Worm (Caenorhabditis elegans): ENCODE data around the gene gst-31.
A peak's percentile ranks its signal among the peaks of the same experiment; 100 is the strongest.
"Not testable (repeated sequence)": the region's sequence is repeated elsewhere in the genome, so short reads cannot be mapped to it uniquely, and the experiment has no call there.

The gst-31 gene

DNA sequence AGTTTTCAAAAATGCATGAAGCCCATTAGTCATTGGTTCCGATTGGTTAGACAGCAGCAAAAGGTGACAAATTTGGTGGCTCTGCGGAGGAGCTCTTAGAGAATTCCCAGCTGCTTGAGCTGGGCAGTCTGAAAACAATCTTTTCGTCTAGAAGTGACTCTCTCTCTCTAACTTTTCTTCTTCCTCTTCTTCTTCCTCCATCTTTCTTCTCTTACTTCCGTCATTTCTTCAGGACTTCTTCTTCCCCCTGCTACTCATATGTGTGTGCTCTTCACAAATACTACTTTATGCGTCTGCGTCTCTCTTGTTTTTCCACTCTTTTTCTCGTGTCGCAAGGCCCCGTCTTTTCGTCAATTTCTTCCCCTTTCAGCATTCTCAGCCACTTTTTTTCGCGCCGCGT lies 15.2 kb upstream of the gst-31 start:
- no peak for TF ChIP-seq ztf-23 (GFP tag; IDR thresholded peaks at IDR 0.05)
- TF ChIP-seq tab-1 (GFP tag; IDR thresholded peaks at IDR 0.05) = no peak
- no peak for TF ChIP-seq ref-1 (GFP tag; conservative IDR thresholded peaks at IDR 0.05)
- TF ChIP-seq klf-2 (GFP tag; conservative IDR thresholded peaks at IDR 0.05) = no peak
- TF ChIP-seq med-1 (GFP tag; optimal IDR thresholded peaks at IDR 0.05; ENCODE audit: insufficient read depth) = no peak
- no peak for TF ChIP-seq T22C8.4 (GFP tag; IDR thresholded peaks at IDR 0.05)
- no peak for TF ChIP-seq ztf-29 (GFP tag; IDR thresholded peaks at IDR 0.05)
- no peak for TF ChIP-seq cog-1 (tag; optimal IDR thresholded peaks at IDR 0.05)
- TF ChIP-seq flt-1 (GFP tag; IDR thresholded peaks at IDR 0.05) = no peak

DNA sequence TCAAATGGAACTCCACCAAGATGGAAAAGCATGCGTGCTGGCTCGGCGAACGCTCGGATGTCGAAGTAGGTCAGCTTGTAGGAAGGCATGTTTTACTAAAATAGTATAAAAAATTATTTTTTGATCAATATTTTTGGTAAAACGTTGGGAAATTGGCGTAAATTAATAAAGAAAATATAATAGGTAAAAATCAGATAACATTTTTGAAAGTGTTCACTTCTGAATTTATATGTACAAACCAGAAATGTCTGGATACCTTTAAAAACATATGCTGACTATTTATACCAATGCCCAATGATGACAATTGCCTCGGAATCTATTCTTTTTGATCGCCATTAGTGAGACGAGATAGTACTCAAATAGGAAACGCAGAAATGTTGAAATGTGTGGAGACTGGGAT lies 10.5 kb upstream of the gst-31 start, which contains the start of gene gst-35:
gst-35 (minus strand) TSS at position 101 of the 400 bp plus-strand sequence.
- TF ChIP-seq ztf-23 (GFP tag; IDR thresholded peaks at IDR 0.05) = no peak

DNA sequence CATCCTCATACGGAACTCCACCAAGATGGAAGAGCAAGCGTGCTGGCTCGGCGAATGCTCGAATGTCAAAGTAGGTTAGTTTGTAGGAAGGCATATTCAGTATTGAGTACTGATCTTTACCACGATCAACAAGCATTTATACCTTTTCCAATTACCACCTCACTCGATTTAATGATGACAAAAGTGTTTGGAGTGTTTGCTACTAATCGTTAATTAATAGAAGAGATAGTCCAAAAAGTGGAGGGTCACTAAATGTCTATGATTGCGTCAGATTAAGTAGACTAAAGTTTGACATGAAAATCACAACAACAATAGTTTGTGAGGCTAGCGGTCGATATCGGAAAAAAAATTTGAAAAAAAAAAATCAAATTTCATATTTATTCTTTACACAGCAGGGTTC lies 8.4 kb upstream of the gst-31 start, which contains the start of gene gst-34:
gst-34 (minus strand) TSS at position 101 of the 400 bp plus-strand sequence.
- no peak for TF ChIP-seq T22C8.4 (GFP tag; IDR thresholded peaks at IDR 0.05)
- no peak for TF ChIP-seq ztf-23 (GFP tag; IDR thresholded peaks at IDR 0.05)
- TF ChIP-seq med-1 (GFP tag; optimal IDR thresholded peaks at IDR 0.05; ENCODE audit: insufficient read depth) = no peak
- TF ChIP-seq ztf-29 (GFP tag; IDR thresholded peaks at IDR 0.05) = no peak
- no peak for TF ChIP-seq ref-1 (GFP tag; conservative IDR thresholded peaks at IDR 0.05)
- no peak for TF ChIP-seq tab-1 (GFP tag; IDR thresholded peaks at IDR 0.05)
- no peak for TF ChIP-seq cog-1 (tag; optimal IDR thresholded peaks at IDR 0.05)
- TF ChIP-seq flt-1 (GFP tag; IDR thresholded peaks at IDR 0.05) = no peak

DNA sequence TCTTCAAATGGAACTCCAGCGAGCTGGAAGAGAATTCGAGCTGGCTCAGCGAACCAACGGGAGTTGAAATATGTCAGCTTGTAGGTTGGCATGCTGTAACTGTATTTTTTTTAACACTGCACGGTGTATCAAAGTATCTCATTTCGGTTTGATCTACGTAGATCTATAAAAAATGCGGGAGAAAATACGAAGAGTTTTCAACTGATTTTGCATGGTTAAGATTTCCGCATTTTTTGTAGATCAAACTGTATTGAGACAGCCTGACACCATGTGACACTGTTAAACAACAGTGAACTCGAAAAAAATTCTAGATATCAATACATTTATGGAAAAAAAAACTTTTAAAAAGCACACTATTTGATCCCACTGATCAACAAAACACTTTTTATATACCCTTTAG lies 3.7 kb upstream of the gst-31 start, which contains the start of gene gst-32:
gst-32 (minus strand) TSS at position 101 of the 400 bp plus-strand sequence.
- TF ChIP-seq med-1 (GFP tag; optimal IDR thresholded peaks at IDR 0.05; ENCODE audit: insufficient read depth) (no peak), flt-1 (GFP tag; IDR thresholded peaks at IDR 0.05) (no peak), ref-1 (GFP tag; conservative IDR thresholded peaks at IDR 0.05) (no peak), ztf-23 (GFP tag; IDR thresholded peaks at IDR 0.05) (no peak)

DNA sequence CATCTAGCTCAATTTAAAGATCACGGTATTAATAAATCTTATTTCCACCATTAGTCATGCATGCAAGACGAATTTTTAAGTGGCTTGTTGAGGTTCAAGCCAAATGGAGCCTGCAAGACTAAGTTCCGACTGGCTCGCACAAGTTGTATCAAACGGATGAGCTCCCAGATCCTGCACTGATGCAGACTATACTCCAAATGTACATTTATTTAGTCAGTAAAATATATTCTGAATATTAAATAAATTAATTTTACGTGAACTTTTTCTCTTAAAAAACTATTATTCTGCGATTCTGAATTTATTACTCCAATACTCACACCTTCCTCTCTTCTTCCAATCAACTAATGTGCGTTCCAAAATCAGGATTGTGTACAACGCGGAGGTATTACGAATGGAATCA lies 878 bp upstream of the gst-31 start, which contains the start of gene Y53F4B.36:
Y53F4B.36 (plus strand) TSS at position 301 of the 400 bp plus-strand sequence.
- TF ChIP-seq med-1 (GFP tag; optimal IDR thresholded peaks at IDR 0.05; ENCODE audit: insufficient read depth) (no peak), T22C8.4 (GFP tag; IDR thresholded peaks at IDR 0.05) (no peak), flt-1 (GFP tag; IDR thresholded peaks at IDR 0.05) (no peak), ref-1 (GFP tag; conservative IDR thresholded peaks at IDR 0.05) (no peak), ztf-29 (GFP tag; IDR thresholded peaks at IDR 0.05) (no peak), klf-2 (GFP tag; conservative IDR thresholded peaks at IDR 0.05) (no peak), ztf-23 (GFP tag; IDR thresholded peaks at IDR 0.05) (no peak), tab-1 (GFP tag; IDR thresholded peaks at IDR 0.05) (no peak), cog-1 (tag; optimal IDR thresholded peaks at IDR 0.05) (no peak)

DNA sequence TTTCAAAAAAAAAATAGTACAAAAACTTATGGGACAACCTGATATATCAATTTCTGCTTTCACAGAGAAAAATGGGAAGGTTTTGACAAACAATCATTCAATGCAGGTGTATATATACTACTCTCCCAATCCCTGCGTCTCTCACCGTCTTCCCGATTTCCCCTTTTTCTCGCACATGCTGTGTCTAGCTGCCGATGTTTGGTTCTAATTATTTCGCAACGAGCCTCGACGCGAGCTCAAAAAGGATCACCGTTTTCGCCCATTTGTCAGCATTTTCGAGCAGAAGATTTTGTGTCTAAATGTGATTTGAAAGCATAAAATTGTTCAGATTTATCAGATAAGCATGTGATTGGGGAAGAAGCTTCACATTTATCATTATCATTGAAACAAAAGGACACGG lies 1.6 kb downstream of the gst-31 start:
- TF ChIP-seq flt-1 (GFP tag; IDR thresholded peaks at IDR 0.05) (no peak), ztf-23 (GFP tag; IDR thresholded peaks at IDR 0.05) (no peak), klf-2 (GFP tag; conservative IDR thresholded peaks at IDR 0.05) (no peak), tab-1 (GFP tag; IDR thresholded peaks at IDR 0.05) (no peak), ztf-29 (GFP tag; IDR thresholded peaks at IDR 0.05) (no peak), med-1 (GFP tag; optimal IDR thresholded peaks at IDR 0.05; ENCODE audit: insufficient read depth) (no peak), cog-1 (tag; optimal IDR thresholded peaks at IDR 0.05) (no peak), ref-1 (GFP tag; conservative IDR thresholded peaks at IDR 0.05) (no peak), T22C8.4 (GFP tag; IDR thresholded peaks at IDR 0.05) (no peak)

DNA sequence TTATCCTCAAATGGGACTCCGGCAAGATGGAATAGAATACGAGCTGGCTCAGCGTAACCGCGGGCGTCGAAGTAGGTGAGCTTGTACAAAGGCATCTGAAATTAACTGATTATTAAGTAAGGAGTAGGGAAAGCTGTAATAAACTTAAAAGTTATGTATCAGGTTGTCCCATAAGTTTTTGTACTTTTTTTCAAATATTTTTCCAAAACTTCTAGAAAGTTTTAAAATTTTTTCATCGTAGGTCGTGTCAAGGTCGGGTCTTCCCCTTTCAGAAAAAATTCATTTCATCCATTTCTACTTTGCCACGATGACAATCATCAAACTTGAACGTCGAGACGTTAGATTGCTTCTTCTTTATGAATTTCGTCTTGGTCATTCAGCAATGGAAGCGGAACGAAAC lies 2.9 kb downstream of the gst-31 start, which contains the start of gene gst-39:
gst-39 (minus strand) TSS at position 101 of the 400 bp plus-strand sequence.
- TF ChIP-seq tab-1 (GFP tag; IDR thresholded peaks at IDR 0.05); med-1 (GFP tag; optimal IDR thresholded peaks at IDR 0.05; ENCODE audit: insufficient read depth); flt-1 (GFP tag; IDR thresholded peaks at IDR 0.05): not testable (repeated sequence)

DNA sequence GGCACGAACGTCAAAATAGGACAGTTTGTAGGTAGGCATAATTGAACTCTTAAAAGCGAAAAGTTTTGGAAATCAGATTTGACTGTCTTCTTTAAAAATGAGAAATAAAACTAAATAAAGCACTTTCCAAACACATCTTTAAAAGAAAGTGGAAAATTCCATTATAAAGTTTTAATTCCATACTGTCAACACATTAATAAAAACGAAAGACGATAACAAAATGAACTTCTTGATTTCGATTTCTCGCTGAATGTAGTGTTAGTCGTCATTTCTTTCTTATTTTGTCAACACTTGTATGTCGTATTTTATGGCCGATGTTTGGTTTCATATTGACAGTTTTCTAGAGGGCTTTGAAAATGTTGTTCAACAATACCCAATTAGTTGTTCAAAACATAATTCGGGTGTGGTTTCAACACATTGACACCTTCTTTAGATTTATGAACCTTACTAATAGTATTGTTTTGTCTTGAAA lies 4.9 kb downstream of the gst-31 start, which contains the start of gene gst-29:
gst-29 (minus strand) TSS at position 51 of the 472 bp plus-strand sequence.
- TF ChIP-seq ztf-23 (GFP tag; IDR thresholded peaks at IDR 0.05) (no peak), med-1 (GFP tag; optimal IDR thresholded peaks at IDR 0.05; ENCODE audit: insufficient read depth) (no peak), ref-1 (GFP tag; conservative IDR thresholded peaks at IDR 0.05) (no peak), cog-1 (tag; optimal IDR thresholded peaks at IDR 0.05) (no peak), klf-2 (GFP tag; conservative IDR thresholded peaks at IDR 0.05) (no peak), ztf-29 (GFP tag; IDR thresholded peaks at IDR 0.05) (no peak), flt-1 (GFP tag; IDR thresholded peaks at IDR 0.05) (no peak), T22C8.4 (GFP tag; IDR thresholded peaks at IDR 0.05) (no peak), tab-1 (GFP tag; IDR thresholded peaks at IDR 0.05) (no peak)

DNA sequence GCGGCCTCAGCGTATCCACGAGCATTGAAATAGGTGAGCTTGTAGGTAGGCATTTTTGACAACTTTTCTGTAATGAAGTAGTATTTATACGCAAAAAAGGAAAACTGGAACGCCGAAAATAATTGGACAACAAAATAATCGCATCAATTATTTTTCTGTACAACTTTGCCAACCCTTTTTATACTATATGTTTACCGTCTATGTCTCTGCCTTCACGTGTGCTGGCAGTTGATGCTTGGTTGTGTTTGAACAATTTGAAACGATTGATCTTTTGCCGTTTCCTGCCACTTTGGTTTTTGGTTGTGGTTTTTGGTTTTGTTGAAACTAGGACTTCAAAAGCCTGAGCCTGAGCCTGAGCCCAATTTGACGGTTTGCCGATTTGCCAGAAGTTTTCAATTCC lies 7.4 kb downstream of the gst-31 start, which contains the start of gene gst-28:
gst-28 (minus strand) TSS at position 238 of the 400 bp plus-strand sequence.
- TF ChIP-seq ztf-29 (GFP tag; IDR thresholded peaks at IDR 0.05) (no peak), tab-1 (GFP tag; IDR thresholded peaks at IDR 0.05) (no peak), T22C8.4 (GFP tag; IDR thresholded peaks at IDR 0.05) (no peak), med-1 (GFP tag; optimal IDR thresholded peaks at IDR 0.05; ENCODE audit: insufficient read depth) (no peak), flt-1 (GFP tag; IDR thresholded peaks at IDR 0.05) (no peak), ref-1 (GFP tag; conservative IDR thresholded peaks at IDR 0.05) (no peak), cog-1 (tag; optimal IDR thresholded peaks at IDR 0.05) (no peak), ztf-23 (GFP tag; IDR thresholded peaks at IDR 0.05) (no peak), klf-2 (GFP tag; conservative IDR thresholded peaks at IDR 0.05) (no peak)

DNA sequence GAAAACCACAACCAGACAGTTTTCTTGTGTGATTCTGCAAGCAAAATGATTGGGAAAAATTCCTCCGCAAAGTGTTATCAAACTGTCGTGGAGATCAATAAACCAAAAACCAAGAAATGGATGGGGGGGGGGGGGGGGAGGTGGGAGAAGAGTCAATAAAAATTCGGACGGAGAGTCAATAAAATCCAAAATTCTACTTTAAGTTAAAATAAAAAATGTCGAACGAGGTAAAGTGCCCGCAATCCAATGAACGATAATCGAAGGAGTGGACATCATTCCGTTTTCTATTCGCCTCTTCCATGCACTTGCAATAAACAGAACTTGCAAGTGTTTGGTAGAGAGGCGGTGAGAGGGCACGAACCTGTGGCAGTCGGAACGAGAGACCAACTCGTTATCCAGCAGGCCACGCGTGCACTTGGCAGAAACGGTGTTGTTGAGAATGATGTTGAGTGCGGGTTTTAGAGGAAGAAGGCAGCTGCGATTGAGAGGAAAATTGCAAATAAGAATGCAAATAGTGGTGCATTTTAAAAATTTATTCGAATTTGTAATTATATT lies 9.0 kb downstream of the gst-31 start, which contains the start of gene gst-27:
gst-27 (minus strand) TSS at position 51 of the 555 bp plus-strand sequence.
- TF ChIP-seq flt-1 (GFP tag; IDR thresholded peaks at IDR 0.05) (peak; percentile 94), ztf-29 (GFP tag; IDR thresholded peaks at IDR 0.05) (peak; percentile 88), med-1 (GFP tag; optimal IDR thresholded peaks at IDR 0.05; ENCODE audit: insufficient read depth) (peak; percentile 41), ref-1 (GFP tag; conservative IDR thresholded peaks at IDR 0.05) (peak; percentile 76), ztf-23 (GFP tag; IDR thresholded peaks at IDR 0.05) (peak; percentile 89), cog-1 (tag; optimal IDR thresholded peaks at IDR 0.05) (peak; percentile 76), klf-2 (GFP tag; conservative IDR thresholded peaks at IDR 0.05) (peak; percentile 79), tab-1 (GFP tag; IDR thresholded peaks at IDR 0.05) (peak; percentile 93), T22C8.4 (GFP tag; IDR thresholded peaks at IDR 0.05) (peak; percentile 57)
